Worm (Caenorhabditis elegans) whole organism, L1 larva: Measurements from ENCODE around the gene sbsp-1.

Experiments used
- Y116A8C.19 ChIP-seq: sonication (generic microtip); optimal IDR thresholded peaks from 2 replicates; lab custom pipeline; 2016; ENCODE audit warnings: missing compliant biosample characterization, missing genetic modification characterization, borderline replicate concordance
- aly-2 ChIP-seq: fragments of 150-350 bp; optimal IDR thresholded peaks from 2 replicates; lab custom pipeline; 2014; ENCODE audit warnings: missing biosample characterization, missing genetic modification characterization
- lin-39 ChIP-seq: fragments of 150-350 bp; optimal IDR thresholded peaks from 2 replicates; lab custom pipeline; 2014; ENCODE audit warnings: missing biosample characterization, missing genetic modification reagents, missing genetic modification characterization
- nhr-76 ChIP-seq: sonication (generic microtip); optimal IDR thresholded peaks from 2 replicates; lab custom pipeline; 2017; ENCODE audit warnings: missing biosample characterization, missing genetic modification characterization
- skn-1 ChIP-seq: fragments of 150-350 bp; optimal IDR thresholded peaks from 2 replicates; lab custom pipeline; 2014; ENCODE audit warnings: missing biosample characterization, missing genetic modification characterization
- zag-1 ChIP-seq: fragments of 150-350 bp; optimal IDR thresholded peaks from 2 replicates; lab custom pipeline; 2014; ENCODE audit warnings: missing biosample characterization, missing genetic modification characterization
- ztf-11 ChIP-seq, 2 experiments: sonication (generic microtip); optimal IDR thresholded peaks; 2 replicates each; lab custom pipeline; 2016 to 2017; ENCODE audit warnings: missing genetic modification characterization in 2 of 2, missing biosample characterization in 1 of 2, missing compliant biosample characterization in 1 of 2

ce11 chrIII:10820592-10821242 is 12.0 kb upstream of the sbsp-1 start:
- no peak for TF ChIP-seq skn-1
- no peak for TF ChIP-seq zag-1 (tag; lab: Kevin White, UChicago)
- TF ChIP-seq aly-2: no peak
- TF ChIP-seq nhr-76 (tag; lab: Kevin White, UChicago): no peak
- TF ChIP-seq Y116A8C.19 (tag; lab: Kevin White, UChicago): no peak
- no peak for TF ChIP-seq lin-39 (tag; lab: Kevin White, UChicago)
- no peak for TF ChIP-seq ztf-11 (tag; optimal IDR thresholded peaks at IDR 0.05; lab: Kevin White, UChicago)
